Worm (Caenorhabditis elegans): ENCODE results near the gene F25B3.4.

The F25B3.4 gene

ce11 chrV:9544176-9544632 lies 24.4 kb downstream of the F25B3.4 start, which contains the start of gene mdf-1 (continued):
- TF ChIP-seq nhr-76 (tag; optimal IDR thresholded peaks at IDR 0.05) (no peak), C16A3.4 (tag; optimal IDR thresholded peaks at IDR 0.05) (peak; percentile 85), hlh-4 (tag; optimal IDR thresholded peaks at IDR 0.05) (no peak), pag-3 (tag; optimal IDR thresholded peaks at IDR 0.05; ENCODE audit: borderline replicate concordance, insufficient read depth) (no peak), ceh-88 (GFP tag; IDR thresholded peaks at IDR 0.05) (peak; percentile 26; the same call in 1 of the 2 replicates), ama-1 (optimal IDR thresholded peaks at IDR 0.05) (peak; percentile 29), tlp-1 (tag; optimal IDR thresholded peaks at IDR 0.05) (no peak), ces-1 (GFP tag; optimal IDR thresholded peaks at IDR 0.05) (no peak), lir-3 (tag; optimal IDR thresholded peaks at IDR 0.05; ENCODE audit: poor library complexity) (peak; percentile 57), nhr-47 (tag; optimal IDR thresholded peaks at IDR 0.05) (peak; percentile 75), ztf-11 (tag; optimal IDR thresholded peaks at IDR 0.05) (no peak), nhr-71 (tag; optimal IDR thresholded peaks at IDR 0.05) (peak; percentile 80), rnt-1 (tag; optimal IDR thresholded peaks at IDR 0.05) (peak; percentile 61), F16B12.6 (tag; optimal IDR thresholded peaks at IDR 0.05) (peak; percentile 10), lin-15B (tag; optimal IDR thresholded peaks at IDR 0.05) (peak; percentile 65), ceh-82 (tag; optimal IDR thresholded peaks at IDR 0.05) (peak; percentile 14 to 68 (median 43)), mef-2 (tag; optimal IDR thresholded peaks at IDR 0.05) (no peak), fkh-10 (GFP tag; optimal IDR thresholded peaks at IDR 0.05) (no peak), unc-86 (tag; optimal IDR thresholded peaks at IDR 0.05) (peak; percentile 32), unc-30 (tag; optimal IDR thresholded peaks at IDR 0.05) (no peak), nhr-19 (GFP tag; conservative IDR thresholded peaks at IDR 0.05) (peak; percentile 49), lsy-2 (tag; optimal IDR thresholded peaks at IDR 0.05) (peak; percentile 59 to 81), nhr-84 (tag; optimal IDR thresholded peaks at IDR 0.05) (no peak), nhr-12 (tag; optimal IDR thresholded peaks at IDR 0.05) (no peak), pqm-1 (tag; optimal IDR thresholded peaks at IDR 0.05) (no peak), unc-98 (GFP tag; IDR thresholded peaks at IDR 0.05) (no peak), snpc-4 (tag; optimal IDR thresholded peaks at IDR 0.05) (peak; percentile 35), irx-1 (tag; optimal IDR thresholded peaks at IDR 0.05) (peak; percentile 40), nhr-90 (tag; optimal IDR thresholded peaks at IDR 0.05; ENCODE audit: poor library complexity) (peak; percentile 68), fos-1 (tag; optimal IDR thresholded peaks at IDR 0.05) (no peak), C04F5.9 (tag; optimal IDR thresholded peaks at IDR 0.05) (no peak), unc-130 (tag; optimal IDR thresholded peaks at IDR 0.05) (peak; percentile 58), lin-35 (GFP tag; optimal IDR thresholded peaks at IDR 0.05) (peak; percentile 90 to 96), skn-1 (tag; optimal IDR thresholded peaks at IDR 0.05) (peak; percentile 67), aha-1 (tag; optimal IDR thresholded peaks at IDR 0.05) (no peak), dpl-1 (GFP tag; optimal IDR thresholded peaks at IDR 0.05) (peak; percentile 85 to 93 (median 89)), ceh-90 (tag; optimal IDR thresholded peaks at IDR 0.05) (no peak), ztf-4 (tag; optimal IDR thresholded peaks at IDR 0.05) (peak; percentile 24), nhr-28 (tag; optimal IDR thresholded peaks at IDR 0.05) (no peak), lin-39 (tag; optimal IDR thresholded peaks at IDR 0.05) (no peak), isw-1 (GFP tag; IDR thresholded peaks at IDR 0.05) (no peak), sox-4 (tag; optimal IDR thresholded peaks at IDR 0.05) (no peak), jun-1 (tag; optimal IDR thresholded peaks at IDR 0.05) (no peak)

ce11 chrV:9541506-9541905 lies 27.1 kb downstream of the F25B3.4 start, which contains the start of gene C50F4.16:
TSS of gene C50F4.16 (minus strand) at chrV:9541606.
- TF ChIP-seq dpl-1 (GFP tag; optimal IDR thresholded peaks at IDR 0.05) = no peak
- TF ChIP-seq fkh-4 (tag; optimal IDR thresholded peaks at IDR 0.05; ENCODE audit: borderline replicate concordance) = no peak
- TF ChIP-seq elt-3 (tag; optimal IDR thresholded peaks at IDR 0.05) = no peak
